Fruit fly (Drosophila melanogaster) whole organism, embryonic: Measurements from ENCODE around the gene CG7227.

Experiments
- CG10366 ChIP-seq: fragments of 200-800 bp; sonication (Bioruptor generic); IDR thresholded peaks from 2 replicates; pipeline ENCODE4 v1.3.6; 2022; ENCODE audit warnings: missing biosample characterization, missing genetic modification characterization
- CG10543 ChIP-seq: fragments of 200-800 bp; sonication (Bioruptor generic); optimal IDR thresholded peaks from 3 replicates; lab custom pipeline; 2017; ENCODE audit warnings: missing biosample characterization, mild to moderate bottlenecking, missing genetic modification characterization, moderate library complexity
- CG6654 ChIP-seq: fragments of 200-800 bp; sonication (Bioruptor generic); optimal IDR thresholded peaks from 2 replicates; lab custom pipeline; 2017; ENCODE audit warnings: missing biosample characterization, mild to moderate bottlenecking, missing genetic modification characterization
- CkIIα-i1 ChIP-seq: fragments of 200-800 bp; sonication (Bioruptor generic); IDR thresholded peaks from 2 replicates; pipeline ENCODE4 v1.3.6; 2022; ENCODE audit warnings: missing biosample characterization, missing genetic modification characterization
- Myb ChIP-seq: fragments of 200-800 bp; sonication (Bioruptor generic); optimal IDR thresholded peaks from 2 replicates; lab custom pipeline; 2016; ENCODE audit warnings: missing biosample characterization, missing genetic modification characterization
- cas ChIP-seq: fragments of 200-800 bp; sonication (Bioruptor generic); IDR thresholded peaks from 2 replicates; pipeline ENCODE4 v1.3.6; 2022; ENCODE audit warnings: missing biosample characterization, missing genetic modification characterization
- chif ChIP-seq, 2 experiments: fragments of 200-800 bp; sonication (Bioruptor generic); optimal IDR thresholded peaks; 3 replicates each; lab custom pipeline; 2016; ENCODE audit warnings: missing biosample characterization in 2 of 2, missing genetic modification characterization in 2 of 2
- dati ChIP-seq: fragments of 200-800 bp; sonication (Bioruptor generic); IDR thresholded peaks from 2 replicates; pipeline ENCODE4 v1.3.6; 2022; ENCODE audit warnings: missing biosample characterization, missing genetic modification characterization
- gfzf ChIP-seq: fragments of 200-800 bp; sonication (Bioruptor generic); optimal IDR thresholded peaks from 2 replicates; lab custom pipeline; 2016; ENCODE audit warnings: missing biosample characterization, mild to moderate bottlenecking, missing genetic modification characterization, moderate library complexity
- oc ChIP-seq: fragments of 200-800 bp; sonication (Bioruptor generic); optimal IDR thresholded peaks from 2 replicates; lab custom pipeline; 2018; ENCODE audit warnings: missing biosample characterization, mild to moderate bottlenecking, missing genetic modification characterization, moderate library complexity

- TF ChIP-seq Myb, result no peak
- no peak for TF ChIP-seq CG6654
- no peak for TF ChIP-seq chif (GFP tag; optimal IDR thresholded peaks at IDR 0.05; lab: Kevin White, UChicago)
- TF ChIP-seq dati (GFP tag; lab: Robert Waterston, UW), result no peak
- TF ChIP-seq gfzf (GFP tag; lab: Kevin White, UChicago), result peak; percentile 82
- TF ChIP-seq CG10543 (GFP tag; lab: Kevin White, UChicago), result no peak
- TF ChIP-seq cas, result no peak
- no peak for TF ChIP-seq CG10366 (GFP tag; lab: Robert Waterston, UW)
- no peak for TF ChIP-seq oc (tag; lab: Kevin White, UChicago)
- no peak for TF ChIP-seq CkIIα-i1 (GFP tag; lab: Robert Waterston, UW)
Observed at dm6 chr2L:8040872-8041271, 42.9 kb upstream of the CG7227 start, which contains the start of gene CCDC53.
